Worm (Caenorhabditis elegans) whole organism, L2 larva: ENCODE measurements around the gene W02A2.12.

Source experiments
- C34F6.9 ChIP-seq: fragments of 150-350 bp; optimal IDR thresholded peaks from 2 replicates; lab custom pipeline; 2014; ENCODE audit warnings: missing biosample characterization, missing genetic modification characterization
- R02D3.7 ChIP-seq: fragments of 150-350 bp; optimal IDR thresholded peaks from 2 replicates; lab custom pipeline; 2014; ENCODE audit warnings: missing biosample characterization, missing genetic modification characterization
- Y55F3AM.14 ChIP-seq: fragments of 200-800 bp; sonication (Bioruptor generic); optimal IDR thresholded peaks from 2 replicates; lab custom pipeline; 2018; ENCODE audit warnings: mild to moderate bottlenecking, missing genetic modification characterization, missing compliant biosample characterization
- ama-1 ChIP-seq: fragments of 150-350 bp; optimal IDR thresholded peaks from 2 replicates; lab custom pipeline; 2018; ENCODE audit warnings: inconsistent platforms
- blmp-1 ChIP-seq: sonication (generic microtip); optimal IDR thresholded peaks from 2 replicates; lab custom pipeline; 2017; ENCODE audit warnings: missing genetic modification characterization, mild to moderate bottlenecking, missing compliant biosample characterization, antibody characterized with exemption, moderate library complexity; ENCODE audit not compliant: insufficient read depth
- ceh-16 ChIP-seq: fragments of 150-350 bp; optimal IDR thresholded peaks from 2 replicates; lab custom pipeline; 2014; ENCODE audit warnings: missing biosample characterization, missing genetic modification characterization
- ceh-82 ChIP-seq: fragments of 150-350 bp; optimal IDR thresholded peaks from 2 replicates; lab custom pipeline; 2014; ENCODE audit warnings: missing biosample characterization, missing genetic modification characterization
- crh-2 ChIP-seq: sonication (generic microtip); optimal IDR thresholded peaks from 2 replicates; lab custom pipeline; 2017; ENCODE audit warnings: missing biosample characterization, missing genetic modification characterization
- egl-27 ChIP-seq: sonication (generic microtip); optimal IDR thresholded peaks from 3 replicates; lab custom pipeline; 2017; ENCODE audit warnings: missing biosample characterization, missing genetic modification reagents, missing genetic modification characterization
- elt-1 ChIP-seq: fragments of 150-350 bp; optimal IDR thresholded peaks from 2 replicates; lab custom pipeline; 2014; ENCODE audit warnings: missing biosample characterization, missing genetic modification characterization
- elt-3 ChIP-seq: sonication (generic microtip); optimal IDR thresholded peaks from 2 replicates; lab custom pipeline; 2017; ENCODE audit warnings: missing biosample characterization, missing genetic modification characterization
- fos-1 ChIP-seq: fragments of 150-350 bp; optimal IDR thresholded peaks from 2 replicates; lab custom pipeline; 2014; ENCODE audit warnings: missing biosample characterization, missing genetic modification characterization
- gmeb-1 ChIP-seq: fragments of 150-350 bp; optimal IDR thresholded peaks from 2 replicates; lab custom pipeline; 2014; ENCODE audit warnings: missing biosample characterization, missing genetic modification characterization
- lin-11 ChIP-seq: fragments of 150-350 bp; sonication (generic microtip); optimal IDR thresholded peaks from 2 replicates; lab custom pipeline; 2014; ENCODE audit warnings: missing biosample characterization, missing genetic modification characterization, inconsistent platforms, mixed read lengths
- lin-13 ChIP-seq: fragments of 150-350 bp; optimal IDR thresholded peaks from 2 replicates; lab custom pipeline; 2014; ENCODE audit warnings: missing biosample characterization, missing genetic modification reagents, missing genetic modification characterization
- lin-39 ChIP-seq: fragments of 150-350 bp; optimal IDR thresholded peaks from 2 replicates; lab custom pipeline; 2014; ENCODE audit warnings: missing biosample characterization, missing genetic modification reagents, missing genetic modification characterization
- lsy-2 ChIP-seq, 2 experiments: fragments of 150-350 bp in 1 of 2; sonication (generic microtip) in 1 of 2; optimal IDR thresholded peaks; 2 replicates each; lab custom pipeline; 2014 to 2017; ENCODE audit warnings: missing biosample characterization in 2 of 2, missing genetic modification characterization in 2 of 2
- mab-5 ChIP-seq: fragments of 150-350 bp; optimal IDR thresholded peaks from 2 replicates; lab custom pipeline; 2014; ENCODE audit warnings: missing biosample characterization, missing genetic modification characterization
- mdl-1 ChIP-seq, 2 experiments: fragments of 150-350 bp in 1 of 2; sonication (generic microtip) in 1 of 2; optimal IDR thresholded peaks; 2 replicates each; lab custom pipeline; 2017; ENCODE audit warnings: missing biosample characterization in 2 of 2, missing genetic modification characterization in 2 of 2
- nhr-10 ChIP-seq: sonication (generic microtip); optimal IDR thresholded peaks from 2 replicates; lab custom pipeline; 2017; ENCODE audit warnings: missing biosample characterization, missing genetic modification characterization
- nhr-129 ChIP-seq: fragments of 150-350 bp; optimal IDR thresholded peaks from 2 replicates; lab custom pipeline; 2014; ENCODE audit warnings: missing biosample characterization, missing genetic modification characterization
- nhr-23 ChIP-seq: fragments of 150-350 bp; optimal IDR thresholded peaks from 2 replicates; lab custom pipeline; 2014; ENCODE audit warnings: missing biosample characterization, missing genetic modification reagents, missing genetic modification characterization
- nhr-6 ChIP-seq: fragments of 150-350 bp; optimal IDR thresholded peaks from 2 replicates; lab custom pipeline; 2014; ENCODE audit warnings: missing biosample characterization, missing genetic modification characterization
- nhr-77 ChIP-seq: fragments of 150-350 bp; optimal IDR thresholded peaks from 2 replicates; lab custom pipeline; 2014; ENCODE audit warnings: missing biosample characterization, missing genetic modification characterization
- peb-1 ChIP-seq: fragments of 150-350 bp; optimal IDR thresholded peaks from 2 replicates; lab custom pipeline; 2014; ENCODE audit warnings: missing biosample characterization, missing genetic modification characterization
- sem-4 ChIP-seq: fragments of 150-350 bp; optimal IDR thresholded peaks from 2 replicates; lab custom pipeline; 2014; ENCODE audit warnings: missing biosample characterization, missing genetic modification reagents, missing genetic modification characterization
- sma-9 ChIP-seq, 2 experiments: fragments of 150-350 bp in 1 of 2; sonication (generic microtip) in 1 of 2; optimal IDR thresholded peaks; 2 replicates each; lab custom pipeline; 2014 to 2016; ENCODE audit warnings: missing genetic modification characterization in 2 of 2, mild to moderate bottlenecking in 1 of 2, missing biosample characterization in 1 of 2, missing compliant biosample characterization in 1 of 2, missing genetic modification reagents in 1 of 2, moderate library complexity in 1 of 2
- snpc-4 ChIP-seq: fragments of 150-350 bp; optimal IDR thresholded peaks from 2 replicates; lab custom pipeline; 2014; ENCODE audit warnings: missing biosample characterization, missing genetic modification characterization
- unc-39 ChIP-seq: fragments of 150-350 bp; optimal IDR thresholded peaks from 2 replicates; lab custom pipeline; 2014; ENCODE audit warnings: missing biosample characterization, missing genetic modification characterization
- unc-55 ChIP-seq: fragments of 150-350 bp; sonication (generic microtip); optimal IDR thresholded peaks from 3 replicates; lab custom pipeline; 2014; ENCODE audit warnings: missing biosample characterization, missing genetic modification reagents, missing genetic modification characterization
- unc-62 ChIP-seq: fragments of 150-350 bp; optimal IDR thresholded peaks from 2 replicates; lab custom pipeline; 2014; ENCODE audit warnings: missing biosample characterization, missing genetic modification reagents, missing genetic modification characterization
- zag-1 ChIP-seq: fragments of 150-350 bp; optimal IDR thresholded peaks from 2 replicates; lab custom pipeline; 2014; ENCODE audit warnings: missing biosample characterization, missing genetic modification characterization
- ztf-1 ChIP-seq: fragments of 200-800 bp; sonication (Bioruptor generic); conservative IDR thresholded peaks from 2 replicates; pipeline ENCODE4 v1.3.6; 2022; ENCODE audit warnings: missing genetic modification characterization, missing compliant biosample characterization
- ztf-11 ChIP-seq: sonication (generic microtip); optimal IDR thresholded peaks from 2 replicates; lab custom pipeline; 2017; ENCODE audit warnings: missing biosample characterization, missing genetic modification characterization
- ztf-4 ChIP-seq: fragments of 150-350 bp; optimal IDR thresholded peaks from 2 replicates; lab custom pipeline; 2014; ENCODE audit warnings: missing biosample characterization, missing genetic modification characterization

Gene W02A2.12

DNA sequence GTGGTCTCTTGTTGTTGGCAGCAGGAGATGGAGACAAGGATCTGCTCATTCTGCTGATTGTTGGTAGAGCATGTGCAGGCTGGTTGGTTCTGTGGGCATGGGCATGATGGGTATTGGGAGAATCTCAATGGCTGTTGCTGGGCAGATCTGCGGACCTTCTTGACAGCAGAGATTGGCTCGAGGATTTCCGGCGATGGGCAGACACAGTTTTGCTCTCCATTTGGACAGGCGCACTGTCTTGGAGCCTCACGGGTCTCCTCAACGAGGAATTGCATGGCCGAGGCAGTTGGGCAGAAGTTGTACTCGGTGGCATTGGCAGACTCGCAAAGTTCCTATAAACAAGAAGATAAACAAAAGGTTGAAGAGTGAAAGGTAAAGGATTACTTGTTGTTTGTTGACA lies 18.1 kb downstream of the W02A2.12 start:
- TF ChIP-seq R02D3.7 (tag; lab: Kevin White, UChicago) (no peak), unc-62 (no peak), nhr-129 (no peak), ama-1 (lab: Kevin White, UChicago) (no peak), Y55F3AM.14 (GFP tag; lab: Kevin White, UChicago) (no peak), elt-1 (tag; lab: Kevin White, UChicago) (no peak), blmp-1 (tag; lab: Kevin White, UChicago) (no peak), ztf-1 (GFP tag; lab: Robert Waterston, UW) (no peak), nhr-23 (tag; lab: Kevin White, UChicago) (no peak), unc-55 (GFP tag; lab: Kevin White, UChicago) (no peak), nhr-10 (tag; lab: Kevin White, UChicago) (no peak), nhr-6 (tag; lab: Kevin White, UChicago) (no peak), mab-5 (tag; lab: Kevin White, UChicago) (no peak), ztf-11 (tag; lab: Kevin White, UChicago) (no peak), nhr-77 (tag; lab: Kevin White, UChicago) (no peak), sem-4 (tag; lab: Kevin White, UChicago) (no peak), sma-9 (GFP tag; optimal IDR thresholded peaks at IDR 0.05; lab: Kevin White, UChicago) (no peak), sma-9 (tag; optimal IDR thresholded peaks at IDR 0.05; lab: Kevin White, UChicago) (no peak), egl-27 (tag; lab: Kevin White, UChicago) (no peak), ceh-82 (no peak), ceh-16 (tag; lab: Kevin White, UChicago) (no peak)
- TF ChIP-seq, all 48 proteins: peak for 0

DNA sequence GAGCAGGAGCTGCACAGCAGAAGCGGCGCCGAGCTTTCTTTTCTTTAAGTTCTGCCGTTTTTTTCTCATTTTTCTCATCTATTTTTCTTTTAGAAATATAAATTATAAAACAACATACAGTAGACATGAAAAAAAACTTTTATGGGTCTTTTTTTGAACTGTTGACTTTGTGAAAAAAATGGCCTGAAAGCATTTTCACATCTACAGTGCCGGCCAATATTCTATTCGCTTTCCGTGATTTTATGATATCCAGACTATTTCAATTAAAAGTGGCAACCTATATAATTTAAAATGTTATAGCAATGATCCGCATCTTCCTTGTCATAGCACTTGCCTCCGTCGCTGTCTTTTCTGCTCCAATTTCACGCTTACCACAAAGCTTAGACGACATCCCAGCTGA lies 20.6 kb downstream of the W02A2.12 start, which contains the start of gene far-6:
TSS of gene far-6 (plus strand) at position 301 of the 400 bp plus-strand sequence.
- no peak for TF ChIP-seq ceh-16 (tag; lab: Kevin White, UChicago)
- no peak for TF ChIP-seq sem-4 (tag; lab: Kevin White, UChicago)
- TF ChIP-seq ceh-82 = no peak
- TF ChIP-seq nhr-23 (tag; lab: Kevin White, UChicago) = no peak
- no peak for TF ChIP-seq peb-1 (tag; lab: Kevin White, UChicago)
- TF ChIP-seq lin-11 (tag; lab: Kevin White, UChicago) = no peak
- TF ChIP-seq egl-27 (tag; lab: Kevin White, UChicago) = no peak
- TF ChIP-seq, all 48 proteins: peak for 0

DNA sequence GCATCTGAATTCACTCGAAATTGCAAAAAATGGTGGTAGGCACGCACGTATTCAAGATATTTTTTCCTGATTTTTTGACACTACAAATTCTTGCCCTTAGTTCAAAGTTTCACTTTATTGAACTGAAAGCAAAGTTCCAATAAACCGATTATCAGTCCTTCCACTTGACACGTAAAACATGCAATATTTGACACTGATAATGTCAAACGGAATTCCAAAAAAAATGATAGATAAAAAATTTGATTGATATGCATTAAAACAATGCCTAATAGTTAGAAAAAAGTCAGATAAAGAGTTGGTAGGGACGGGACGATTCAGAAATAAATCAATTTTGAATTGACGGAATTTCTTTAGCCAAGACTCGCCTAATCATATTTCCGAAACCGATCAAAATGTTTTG lies 21.6 kb downstream of the W02A2.12 start:
- peak; percentile 74 for TF ChIP-seq sma-9 (GFP tag; optimal IDR thresholded peaks at IDR 0.05; lab: Kevin White, UChicago)
- TF ChIP-seq sma-9 (tag; optimal IDR thresholded peaks at IDR 0.05; lab: Kevin White, UChicago) = no peak
- TF ChIP-seq fos-1 (tag; lab: Kevin White, UChicago) = peak; percentile 86
- peak; percentile 17 for TF ChIP-seq gmeb-1 (tag; lab: Kevin White, UChicago)
- TF ChIP-seq mab-5 (tag; lab: Kevin White, UChicago) = no peak
- TF ChIP-seq nhr-129 = no peak
- TF ChIP-seq zag-1 = no peak
- no peak for TF ChIP-seq unc-39
- TF ChIP-seq snpc-4 = no peak
- TF ChIP-seq lsy-2 (tag; optimal IDR thresholded peaks at IDR 0.05; lab: Kevin White, UChicago) = no peak
- TF ChIP-seq crh-2 (tag; lab: Kevin White, UChicago) = peak; percentile 80
- no peak for TF ChIP-seq unc-55 (GFP tag; lab: Kevin White, UChicago)
- TF ChIP-seq R02D3.7 (tag; lab: Kevin White, UChicago) = no peak
- no peak for TF ChIP-seq ztf-11 (tag; lab: Kevin White, UChicago)

DNA sequence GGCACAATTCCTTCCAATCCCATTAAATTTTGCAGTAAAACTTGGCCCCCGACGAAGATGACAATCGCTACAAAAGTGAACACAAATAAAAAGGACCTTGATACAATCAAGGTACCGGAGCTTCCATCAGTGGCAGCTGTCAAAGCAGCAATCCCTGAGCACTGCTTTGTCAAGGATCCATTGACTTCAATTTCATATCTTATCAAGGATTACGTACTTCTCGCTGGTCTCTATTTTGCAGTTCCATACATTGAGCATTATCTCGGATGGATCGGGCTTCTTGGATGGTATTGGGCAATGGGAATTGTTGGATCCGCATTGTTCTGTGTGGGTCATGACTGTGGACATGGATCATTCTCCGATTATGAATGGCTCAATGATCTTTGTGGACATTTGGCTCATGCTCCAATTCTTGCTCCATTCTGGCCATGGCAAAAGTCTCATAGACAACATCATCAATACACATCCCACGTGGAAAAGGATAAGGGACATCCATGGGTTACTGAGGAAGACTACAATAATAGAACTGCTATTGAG lies 24.7 kb downstream of the W02A2.12 start, which contains the start of gene fat-2:
TSS of gene fat-2 (plus strand) at position 51 of the 537 bp plus-strand sequence.
- no peak for TF ChIP-seq unc-39
- no peak for TF ChIP-seq nhr-10 (tag; lab: Kevin White, UChicago)
- no peak for TF ChIP-seq nhr-23 (tag; lab: Kevin White, UChicago)
- TF ChIP-seq lin-39 (tag; lab: Kevin White, UChicago) = no peak
- TF ChIP-seq C34F6.9 = no peak
- no peak for TF ChIP-seq nhr-129
- no peak for TF ChIP-seq ztf-11 (tag; lab: Kevin White, UChicago)
- TF ChIP-seq ceh-82 = no peak
- TF ChIP-seq mdl-1 (tag; optimal IDR thresholded peaks at IDR 0.05; lab: Kevin White, UChicago) = no peak
- no peak for TF ChIP-seq blmp-1 (tag; lab: Kevin White, UChicago)
- no peak for TF ChIP-seq ztf-4 (tag; lab: Kevin White, UChicago)
- no peak for TF ChIP-seq lin-13 (GFP tag; lab: Kevin White, UChicago)
- no peak for TF ChIP-seq elt-3 (tag; lab: Kevin White, UChicago)
- TF ChIP-seq snpc-4 = no peak
